Fruit fly (Drosophila melanogaster) whole organism, embryonic: Measurements from ENCODE around the gene boil.

ENCODE experiments used
- Abd-B ChIP-seq: fragments of 200-800 bp; sonication (Bioruptor generic); optimal IDR thresholded peaks from 2 replicates; lab custom pipeline; 2018; ENCODE audit warnings: missing biosample characterization, mild to moderate bottlenecking, missing genetic modification characterization, moderate library complexity
- Aef1 ChIP-seq: fragments of 200-800 bp; sonication (Bioruptor generic); IDR thresholded peaks from 3 replicates; pipeline ENCODE4 v1.3.6; 2022; ENCODE audit warnings: missing biosample characterization, missing genetic modification characterization
- BEAF-32 ChIP-seq: fragments of 200-800 bp; sonication (Bioruptor generic); optimal IDR thresholded peaks from 3 replicates; lab custom pipeline; 2017; ENCODE audit warnings: missing biosample characterization, missing genetic modification characterization, mild to moderate bottlenecking, moderate library complexity, missing genetic modification reagents
- CG10543 ChIP-seq: fragments of 200-800 bp; sonication (Bioruptor generic); optimal IDR thresholded peaks from 3 replicates; lab custom pipeline; 2017; ENCODE audit warnings: missing biosample characterization, mild to moderate bottlenecking, missing genetic modification characterization, moderate library complexity
- CG10565 ChIP-seq: fragments of 200-800 bp; sonication (Bioruptor generic); optimal IDR thresholded peaks from 3 replicates; lab custom pipeline; 2016; ENCODE audit warnings: missing biosample characterization, mild to moderate bottlenecking, missing genetic modification characterization
- CG10654 ChIP-seq: fragments of 200-800 bp; sonication (Bioruptor generic); optimal IDR thresholded peaks from 2 replicates; lab custom pipeline; 2016; ENCODE audit warnings: missing biosample characterization, missing genetic modification characterization
- CG12236 ChIP-seq: fragments of 200-800 bp; sonication (Bioruptor generic); optimal IDR thresholded peaks from 2 replicates; lab custom pipeline; 2016; ENCODE audit warnings: missing biosample characterization, missing genetic modification characterization
- CG13424 ChIP-seq: fragments of 200-800 bp; sonication (Bioruptor generic); optimal IDR thresholded peaks from 2 replicates; lab custom pipeline; 2019; ENCODE audit warnings: missing biosample characterization, mild to moderate bottlenecking, missing genetic modification characterization, moderate library complexity
- CG13775 ChIP-seq: fragments of 200-800 bp; sonication (Bioruptor generic); optimal IDR thresholded peaks from 3 replicates; lab custom pipeline; 2017; ENCODE audit warnings: missing biosample characterization, mild to moderate bottlenecking, missing genetic modification characterization
- CG15011 ChIP-seq: fragments of 200-800 bp; sonication (Bioruptor generic); optimal IDR thresholded peaks from 3 replicates; lab custom pipeline; 2018; ENCODE audit warnings: missing biosample characterization, mild to moderate bottlenecking, missing genetic modification characterization
- CG2120 ChIP-seq: fragments of 200-800 bp; sonication (Bioruptor generic); optimal IDR thresholded peaks from 3 replicates; lab custom pipeline; 2016; ENCODE audit warnings: missing biosample characterization, missing genetic modification characterization
- CG2199 ChIP-seq: fragments of 200-800 bp; sonication (Bioruptor generic); IDR thresholded peaks from 3 replicates; pipeline ENCODE4 v1.3.6; 2022; ENCODE audit warnings: missing biosample characterization, missing genetic modification characterization
- CG33213 ChIP-seq: fragments of 200-800 bp; sonication (Bioruptor generic); optimal IDR thresholded peaks from 3 replicates; lab custom pipeline; 2016; ENCODE audit warnings: missing biosample characterization, missing genetic modification characterization
- CG4820 ChIP-seq: fragments of 200-800 bp; sonication (Bioruptor generic); optimal IDR thresholded peaks from 3 replicates; lab custom pipeline; 2016; ENCODE audit warnings: missing biosample characterization, missing genetic modification characterization
- CG5180 ChIP-seq: fragments of 200-800 bp; sonication (Bioruptor generic); optimal IDR thresholded peaks from 3 replicates; lab custom pipeline; 2017; ENCODE audit warnings: missing biosample characterization, missing genetic modification characterization, mild to moderate bottlenecking, moderate library complexity, missing genetic modification reagents
- CG6254 ChIP-seq: fragments of 200-800 bp; sonication (Bioruptor generic); optimal IDR thresholded peaks from 3 replicates; lab custom pipeline; 2017; ENCODE audit warnings: mild to moderate bottlenecking, missing biosample characterization, missing genetic modification reagents, missing genetic modification characterization
- CG6654 ChIP-seq: fragments of 200-800 bp; sonication (Bioruptor generic); optimal IDR thresholded peaks from 2 replicates; lab custom pipeline; 2017; ENCODE audit warnings: missing biosample characterization, mild to moderate bottlenecking, missing genetic modification characterization
- CG6791 ChIP-seq: fragments of 200-800 bp; sonication (Bioruptor generic); IDR thresholded peaks from 3 replicates; pipeline ENCODE4 v1.3.6; 2022; ENCODE audit warnings: missing biosample characterization, missing genetic modification characterization; ENCODE audit not compliant: partially characterized antibody
- CG9437 ChIP-seq: fragments of 200-800 bp; sonication (Bioruptor generic); optimal IDR thresholded peaks from 2 replicates; lab custom pipeline; 2018; ENCODE audit warnings: missing biosample characterization, mild to moderate bottlenecking, missing genetic modification characterization
- CG9727 ChIP-seq: fragments of 200-800 bp; sonication (Bioruptor generic); optimal IDR thresholded peaks from 3 replicates; lab custom pipeline; 2017; ENCODE audit warnings: missing biosample characterization, mild to moderate bottlenecking, missing genetic modification characterization
- Hmr ChIP-seq: fragments of 200-800 bp; sonication (Bioruptor generic); optimal IDR thresholded peaks from 3 replicates; lab custom pipeline; 2017; ENCODE audit warnings: mild to moderate bottlenecking, missing biosample characterization, missing genetic modification reagents, missing genetic modification characterization
- MBD-R2 ChIP-seq: fragments of 200-800 bp; sonication (Bioruptor generic); IDR thresholded peaks from 2 replicates; pipeline ENCODE4 v1.3.6; 2022; ENCODE audit warnings: missing biosample characterization, missing genetic modification characterization
- Max ChIP-seq: fragments of 200-800 bp; sonication (Bioruptor generic); optimal IDR thresholded peaks from 2 replicates; lab custom pipeline; 2016; ENCODE audit warnings: missing biosample characterization, mild to moderate bottlenecking, missing genetic modification characterization
- Nf-YC ChIP-seq: fragments of 200-800 bp; optimal IDR thresholded peaks from 3 replicates; lab custom pipeline; 2019; ENCODE audit warnings: missing biosample characterization, mild to moderate bottlenecking, missing genetic modification characterization, moderate library complexity
- Sin3A ChIP-seq: fragments of >200 bp; optimal IDR thresholded peaks from 2 replicates; lab custom pipeline; 2018
- Tbp ChIP-seq: fragments of >200 bp; optimal IDR thresholded peaks from 2 replicates; lab custom pipeline; 2018; ENCODE audit warnings: missing biosample characterization, missing genetic modification characterization
- Vsx1 ChIP-seq: fragments of 200-800 bp; sonication (Bioruptor generic); optimal IDR thresholded peaks from 2 replicates; lab custom pipeline; 2017; ENCODE audit warnings: missing biosample characterization, mild to moderate bottlenecking, missing genetic modification characterization, missing genetic modification reagents
- ato ChIP-seq: fragments of 200-800 bp; sonication (Bioruptor generic); IDR thresholded peaks from 2 replicates; pipeline ENCODE4 v1.3.6; 2022; ENCODE audit warnings: missing biosample characterization, missing genetic modification characterization; ENCODE audit not compliant: partially characterized antibody
- bigmax ChIP-seq: fragments of 200-800 bp; sonication (Bioruptor generic); optimal IDR thresholded peaks from 2 replicates; lab custom pipeline; 2018; ENCODE audit warnings: missing biosample characterization, mild to moderate bottlenecking, missing genetic modification characterization
- esg ChIP-seq: fragments of 200-800 bp; sonication (Bioruptor generic); conservative IDR thresholded peaks from 2 replicates; pipeline ENCODE4 v1.3.6; 2022; ENCODE audit warnings: missing biosample characterization, missing genetic modification characterization
- fd3F ChIP-seq: fragments of 200-800 bp; sonication (Bioruptor generic); optimal IDR thresholded peaks from 2 replicates; lab custom pipeline; 2018; ENCODE audit warnings: missing biosample characterization, mild to moderate bottlenecking, missing genetic modification characterization, moderate library complexity
- ind ChIP-seq: fragments of 200-800 bp; sonication (Bioruptor generic); optimal IDR thresholded peaks from 3 replicates; lab custom pipeline; 2016; ENCODE audit warnings: missing biosample characterization, missing genetic modification characterization
- luna ChIP-seq: fragments of 200-800 bp; sonication (Bioruptor generic); optimal IDR thresholded peaks from 2 replicates; lab custom pipeline; 2016; ENCODE audit warnings: missing biosample characterization, missing genetic modification characterization
- nmo ChIP-seq: fragments of 200-800 bp; sonication (Bioruptor generic); optimal IDR thresholded peaks from 2 replicates; lab custom pipeline; 2018; ENCODE audit warnings: missing biosample characterization, mild to moderate bottlenecking, missing genetic modification characterization, moderate library complexity
- pros ChIP-seq: fragments of 200-800 bp; sonication (Bioruptor generic); optimal IDR thresholded peaks from 3 replicates; lab custom pipeline; 2019; ENCODE audit warnings: missing biosample characterization, mild to moderate bottlenecking, missing genetic modification characterization, moderate library complexity
- pzg ChIP-seq: fragments of 200-800 bp; sonication (Bioruptor generic); optimal IDR thresholded peaks from 3 replicates; lab custom pipeline; 2018; ENCODE audit warnings: missing biosample characterization, mild to moderate bottlenecking, missing genetic modification characterization, moderate library complexity
- rib ChIP-seq: fragments of 200-800 bp; sonication (Bioruptor generic); IDR thresholded peaks from 2 replicates; pipeline ENCODE4 v1.3.6; 2022; ENCODE audit warnings: missing biosample characterization, missing genetic modification characterization
- sc ChIP-seq, 3 experiments: fragments of >200 bp in 2 of 3; fragments of 200-800 bp in 1 of 3; sonication (Bioruptor generic) in 1 of 3; optimal IDR thresholded peaks; 2 replicates in 2 of 3; 3 replicates in 1 of 3; lab custom pipeline; 2017; ENCODE audit warnings: mild to moderate bottlenecking in 1 of 3, missing biosample characterization in 1 of 3, missing genetic modification characterization in 1 of 3, missing genetic modification reagents in 1 of 3
- scrt ChIP-seq: fragments of 200-800 bp; sonication (Bioruptor generic); optimal IDR thresholded peaks from 2 replicates; lab custom pipeline; 2018; ENCODE audit warnings: missing biosample characterization, mild to moderate bottlenecking, missing genetic modification characterization, moderate library complexity
- slou ChIP-seq: fragments of 200-800 bp; sonication (Bioruptor generic); optimal IDR thresholded peaks from 3 replicates; lab custom pipeline; 2016; ENCODE audit warnings: missing biosample characterization, missing genetic modification characterization
- sob ChIP-seq: fragments of 200-800 bp; sonication (Bioruptor generic); IDR thresholded peaks from 2 replicates; pipeline ENCODE4 v1.3.6; 2022; ENCODE audit warnings: missing biosample characterization, missing genetic modification characterization
- sqz ChIP-seq: fragments of 200-800 bp; sonication (Bioruptor generic); optimal IDR thresholded peaks from 3 replicates; lab custom pipeline; 2018; ENCODE audit warnings: missing biosample characterization, mild to moderate bottlenecking, missing genetic modification characterization
- tll ChIP-seq, 2 experiments: fragments of 200-800 bp in 1 of 2; fragments of >200 bp in 1 of 2; sonication (Bioruptor generic) in 1 of 2; optimal IDR thresholded peaks; 2 replicates each; lab custom pipeline; 2017 to 2019; ENCODE audit warnings: missing biosample characterization in 2 of 2, missing genetic modification characterization in 2 of 2, mild to moderate bottlenecking in 1 of 2, moderate library complexity in 1 of 2
- vnd ChIP-seq: fragments of 200-800 bp; sonication (Bioruptor generic); IDR thresholded peaks from 3 replicates; pipeline ENCODE4 v1.3.6; 2022; ENCODE audit warnings: missing biosample characterization, missing genetic modification characterization; ENCODE audit not compliant: partially characterized antibody
- vvl ChIP-seq: fragments of 200-800 bp; sonication (Bioruptor generic); IDR thresholded peaks from 2 replicates; pipeline ENCODE4 v1.3.6; 2022; ENCODE audit warnings: missing biosample characterization, missing genetic modification characterization
- zfh2 ChIP-seq: fragments of 200-800 bp; sonication (Bioruptor generic); optimal IDR thresholded peaks from 2 replicates; lab custom pipeline; 2016; ENCODE audit warnings: missing biosample characterization, missing genetic modification characterization

Gene boil

dm6 chrX:4918228-4919022, 43.0 kb downstream of the boil start, which contains the start of the genes CG4041 and Hgsnat (continued):
- no peak for TF ChIP-seq vvl (GFP tag; lab: Robert Waterston, UW)
- TF ChIP-seq Tbp (GFP tag; lab: Kevin White, UChicago) = no peak
- TF ChIP-seq CG10654 (GFP tag; lab: Kevin White, UChicago) = peak; percentile 22
- no peak for TF ChIP-seq ato (GFP tag; lab: Robert Waterston, UW)
- peak; percentile 41 for TF ChIP-seq CG2120 (GFP tag; lab: Kevin White, UChicago)
- peak; percentile 65 for TF ChIP-seq scrt (GFP tag; lab: Kevin White, UChicago)
- no peak for TF ChIP-seq CG6791 (GFP tag; lab: Robert Waterston, UW)
- TF ChIP-seq vnd = no peak
- no peak for TF ChIP-seq Vsx1
- peak; percentile 72 for TF ChIP-seq Aef1
- peak; percentile 23 for TF ChIP-seq CG9727 (GFP tag; lab: Kevin White, UChicago)
- peak; percentile 50 for TF ChIP-seq BEAF-32 (GFP tag; lab: Kevin White, UChicago)
- TF ChIP-seq CG33213 (GFP tag; lab: Kevin White, UChicago) = no peak
- peak; percentile 76 for TF ChIP-seq Sin3A (lab: Kevin White, UChicago)
- TF ChIP-seq Abd-B (GFP tag; lab: Kevin White, UChicago) = no peak
- TF ChIP-seq CG13775 (GFP tag; lab: Kevin White, UChicago) = peak; percentile 46
- no peak for TF ChIP-seq rib
- TF ChIP-seq MBD-R2 (GFP tag; lab: Robert Waterston, UW) = peak; percentile 67
- no peak for TF ChIP-seq fd3F
- peak; percentile 31 for TF ChIP-seq Max (GFP tag; lab: Kevin White, UChicago)
- TF ChIP-seq tll (GFP tag; optimal IDR thresholded peaks at IDR 0.05; lab: Kevin White, UChicago) = no peak

dm6 chrX:4919040-4919881, 43.8 kb downstream of the boil start:
- TF ChIP-seq CG12236 (GFP tag; lab: Kevin White, UChicago) (peak; percentile 50), bigmax (no peak), luna (GFP tag; lab: Kevin White, UChicago) (peak; percentile 49), pros (GFP tag; lab: Kevin White, UChicago) (no peak), sob (peak; percentile 90), pzg (no peak), CG15011 (peak; percentile 27), CG2199 (GFP tag; lab: Robert Waterston, UW) (no peak), CG6654 (GFP tag; lab: Kevin White, UChicago) (peak; percentile 44), esg (GFP tag; lab: Robert Waterston, UW) (peak; percentile 88), zfh2 (GFP tag; lab: Kevin White, UChicago) (peak; percentile 75), CG10543 (GFP tag; lab: Kevin White, UChicago) (peak; percentile 7), CG13424 (tag; lab: Kevin White, UChicago) (peak; percentile 79), CG9437 (GFP tag; lab: Kevin White, UChicago) (peak; percentile 71), ind (GFP tag; lab: Kevin White, UChicago) (peak; percentile 92), sc (optimal IDR thresholded peaks at IDR 0.05; lab: Kevin White, UChicago) (no peak), sc (GFP tag; optimal IDR thresholded peaks at IDR 0.05; lab: Kevin White, UChicago) (peak; percentile 1), Nf-YC (tag; lab: Kevin White, UChicago) (peak; percentile 21), CG6254 (GFP tag; lab: Kevin White, UChicago) (no peak), Hmr (peak; percentile 78), CG10565 (GFP tag; lab: Kevin White, UChicago) (no peak), CG5180 (GFP tag; lab: Kevin White, UChicago) (peak; percentile 44), nmo (GFP tag; lab: Kevin White, UChicago) (peak; percentile 78), slou (GFP tag; lab: Kevin White, UChicago) (peak; percentile 62), CG4820 (GFP tag; lab: Kevin White, UChicago) (peak; percentile 74), sqz (GFP tag; lab: Kevin White, UChicago) (no peak)
